Fruit fly (Drosophila melanogaster): ENCODE results near the gene cv.
A peak's percentile ranks its signal among the peaks of the same experiment; 100 is the strongest.

Gene cv

DNA sequence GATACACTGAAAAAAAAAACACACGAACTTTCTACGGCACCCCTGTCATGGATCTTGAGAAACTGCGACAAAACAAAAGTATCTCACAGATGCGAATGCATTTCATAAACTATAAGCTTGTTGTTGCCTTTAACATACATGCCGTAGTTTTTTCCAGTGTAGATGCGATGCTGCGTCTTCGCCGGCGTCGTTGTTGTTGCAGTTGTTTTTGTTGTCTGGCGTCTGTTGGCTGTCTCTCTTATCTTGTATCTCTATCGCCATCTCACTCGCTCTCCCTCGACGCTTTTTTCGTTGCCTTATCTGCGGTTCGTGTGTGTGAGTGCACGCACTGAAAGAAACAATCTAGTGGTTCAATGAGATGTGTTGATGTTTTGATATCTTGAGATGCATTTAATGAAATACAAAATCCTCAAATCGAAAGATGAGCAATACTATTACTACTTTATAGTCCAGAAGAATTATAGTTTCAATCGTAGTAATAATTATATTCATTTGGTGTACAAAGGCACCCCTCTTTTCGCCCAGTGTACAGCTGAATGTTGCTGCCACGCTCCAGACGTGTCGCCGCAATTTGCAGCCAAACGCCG lies 6.7 kb downstream of the cv start (continued):
- peak; percentile 87 for TF ChIP-seq Lhr (GFP tag; optimal IDR thresholded peaks at IDR 0.05)
- TF ChIP-seq Dek (tag; optimal IDR thresholded peaks at IDR 0.05): peak; percentile 88
- peak; percentile 85 for TF ChIP-seq Ets97D (GFP tag; optimal IDR thresholded peaks at IDR 0.05)
- TF ChIP-seq cg (GFP tag; optimal IDR thresholded peaks at IDR 0.05): peak; percentile 82
- peak; percentile 95 for TF ChIP-seq CG18764 (GFP tag; optimal IDR thresholded peaks at IDR 0.05)
- peak; percentile 92 for TF ChIP-seq CG14965 (GFP tag; optimal IDR thresholded peaks at IDR 0.05; ENCODE audit: borderline replicate concordance)
- peak; percentile 96 for TF ChIP-seq ems (GFP tag; optimal IDR thresholded peaks at IDR 0.05)
- peak; percentile 96 for TF ChIP-seq CG10959 (GFP tag; IDR thresholded peaks at IDR 0.05)
- peak; percentile 99 for TF ChIP-seq ci (GFP tag; IDR thresholded peaks at IDR 0.05)
- peak; percentile 93 for TF ChIP-seq tio (GFP tag; optimal IDR thresholded peaks at IDR 0.05)
- peak; percentile 69 for TF ChIP-seq CG6765 (GFP tag; optimal IDR thresholded peaks at IDR 0.05)
- TF ChIP-seq Spps (tag; optimal IDR thresholded peaks at IDR 0.05): peak; percentile 72
- TF ChIP-seq unc-4 (GFP tag; IDR thresholded peaks at IDR 0.05; ENCODE audit: partially characterized antibody): no peak
- TF ChIP-seq CG10462 (GFP tag; optimal IDR thresholded peaks at IDR 0.05): peak; percentile 97
- TF ChIP-seq CG7987 (GFP tag; optimal IDR thresholded peaks at IDR 0.05): peak; percentile 87
- peak; percentile 87 for TF ChIP-seq luna (GFP tag; optimal IDR thresholded peaks at IDR 0.05)
- TF ChIP-seq pzg (GFP tag; optimal IDR thresholded peaks at IDR 0.05): peak; percentile 14
- peak; percentile 92 for TF ChIP-seq peb (GFP tag; IDR thresholded peaks at IDR 0.05)
- TF ChIP-seq Scr (GFP tag; IDR thresholded peaks at IDR 0.05; ENCODE audit: partially characterized antibody): no peak
- no peak for TF ChIP-seq hth (optimal IDR thresholded peaks at IDR 0.05)
- peak; percentile 94 for TF ChIP-seq pho (GFP tag; optimal IDR thresholded peaks at IDR 0.05)
- no peak for TF ChIP-seq Dip2 (GFP tag; IDR thresholded peaks at IDR 0.05)
- TF ChIP-seq H15 (GFP tag; IDR thresholded peaks at IDR 0.05): peak; percentile 97
- peak; percentile 91 for TF ChIP-seq Sox100B (GFP tag; optimal IDR thresholded peaks at IDR 0.05)
- peak; percentile 96 for TF ChIP-seq CG12659 (GFP tag; optimal IDR thresholded peaks at IDR 0.05)
- no peak for TF ChIP-seq CG7963 (GFP tag; IDR thresholded peaks at IDR 0.05; ENCODE audit: partially characterized antibody)
- TF ChIP-seq CG11456 (GFP tag; IDR thresholded peaks at IDR 0.05): peak; percentile 96
- peak; percentile 95 for TF ChIP-seq NfI (GFP tag; optimal IDR thresholded peaks at IDR 0.05)
- TF ChIP-seq CG14860 (GFP tag; IDR thresholded peaks at IDR 0.05; ENCODE audit: partially characterized antibody): no peak
- TF ChIP-seq tap (tag; optimal IDR thresholded peaks at IDR 0.05): peak; percentile 58
- TF ChIP-seq CG17328 (GFP tag; IDR thresholded peaks at IDR 0.05): peak; percentile 98
- TF ChIP-seq CG33557 (GFP tag; optimal IDR thresholded peaks at IDR 0.05): peak; percentile 95
- peak; percentile 50 to 69 for TF ChIP-seq insv (GFP tag; optimal IDR thresholded peaks at IDR 0.05)
- TF ChIP-seq HmgD (GFP tag; optimal IDR thresholded peaks at IDR 0.05): peak; percentile 97
- peak; percentile 92 for TF ChIP-seq CG7372 (GFP tag; IDR thresholded peaks at IDR 0.05)
- peak; percentile 98 for TF ChIP-seq gcm2 (GFP tag; optimal IDR thresholded peaks at IDR 0.05)
- TF ChIP-seq Bteb2 (GFP tag; optimal IDR thresholded peaks at IDR 0.05): peak; percentile 95
- TF ChIP-seq Aef1 (GFP tag; IDR thresholded peaks at IDR 0.05): peak; percentile 96
- TF ChIP-seq Awh (GFP tag; IDR thresholded peaks at IDR 0.05): peak; percentile 96
- peak; percentile 88 for TF ChIP-seq cwo (GFP tag; optimal IDR thresholded peaks at IDR 0.05)
- peak; percentile 92 for TF ChIP-seq nerfin-1 (tag; optimal IDR thresholded peaks at IDR 0.05)
- peak; percentile 96 for TF ChIP-seq mam (GFP tag; optimal IDR thresholded peaks at IDR 0.05)
- peak; percentile 97 for TF ChIP-seq onecut (GFP tag; IDR thresholded peaks at IDR 0.05)
- TF ChIP-seq sisA (GFP tag; IDR thresholded peaks at IDR 0.05): peak; percentile 96
- peak; percentile 77 for TF ChIP-seq CG8924 (tag; optimal IDR thresholded peaks at IDR 0.05)
- peak; percentile 88 for TF ChIP-seq psq (GFP tag; optimal IDR thresholded peaks at IDR 0.05)
- peak; percentile 91 for TF ChIP-seq Max (GFP tag; optimal IDR thresholded peaks at IDR 0.05)
- TF ChIP-seq tx (GFP tag; optimal IDR thresholded peaks at IDR 0.05): peak; percentile 97
- peak; percentile 94 for TF ChIP-seq danr (GFP tag; IDR thresholded peaks at IDR 0.05)
- peak; percentile 96 for TF ChIP-seq CG4282 (GFP tag; optimal IDR thresholded peaks at IDR 0.05)
